Worm (Caenorhabditis elegans) whole organism, young adult: ENCODE results near the gene sec-22.

Experiments used
- B0261.1 ChIP-seq: sonication (generic microtip); optimal IDR thresholded peaks from 2 replicates; lab custom pipeline; 2016; ENCODE audit warnings: mild to moderate bottlenecking, missing genetic modification characterization, moderate library complexity, missing compliant biosample characterization
- Y56A3A.18 ChIP-seq: fragments of 200-800 bp; sonication (Bioruptor generic); IDR thresholded peaks from 2 replicates; pipeline ENCODE4 v1.3.6; 2022; ENCODE audit warnings: missing genetic modification reagents, missing genetic modification characterization, missing compliant biosample characterization
- ama-1 ChIP-seq, 3 experiments: fragments of 150-350 bp in 1 of 3; sonication (generic microtip) in 2 of 3; optimal IDR thresholded peaks; 2 replicates each; lab custom pipeline; 2014 to 2018; ENCODE audit warnings: missing biosample characterization in 2 of 3, missing genetic modification characterization in 2 of 3, missing genetic modification reagents in 2 of 3
- die-1 ChIP-seq: sonication (generic microtip); optimal IDR thresholded peaks from 2 replicates; lab custom pipeline; 2016; ENCODE audit warnings: missing genotype, mild to moderate bottlenecking, missing genetic modification characterization, missing compliant biosample characterization
- efl-1 ChIP-seq: fragments of 150-350 bp; optimal IDR thresholded peaks from 2 replicates; lab custom pipeline; 2014; ENCODE audit warnings: missing biosample characterization, missing genetic modification reagents, missing genetic modification characterization
- him-1 ChIP-seq: sonication (generic microtip); optimal IDR thresholded peaks from 2 replicates; lab custom pipeline; 2016; ENCODE audit warnings: missing genotype, missing genetic modification reagents, missing genetic modification characterization, missing compliant biosample characterization
- hmg-1.2 ChIP-seq: fragments of 200-800 bp; sonication (Bioruptor generic); IDR thresholded peaks from 2 replicates; pipeline ENCODE4 v1.3.6; 2022; ENCODE audit warnings: missing genetic modification reagents, missing genetic modification characterization, missing compliant biosample characterization
- hsf-1 ChIP-seq: fragments of 200-800 bp; sonication (Bioruptor generic); IDR thresholded peaks from 2 replicates; pipeline ENCODE4 v1.3.6; 2022; ENCODE audit warnings: missing genetic modification reagents, missing genetic modification characterization, missing compliant biosample characterization
- let-526 ChIP-seq: fragments of 200-800 bp; sonication (Bioruptor generic); IDR thresholded peaks from 2 replicates; pipeline ENCODE4 v1.3.6; 2022; ENCODE audit warnings: missing genetic modification reagents, missing genetic modification characterization, missing compliant biosample characterization
- lsl-1 ChIP-seq: fragments of 200-800 bp; sonication (Bioruptor generic); optimal IDR thresholded peaks from 2 replicates; lab custom pipeline; 2018; ENCODE audit warnings: mild to moderate bottlenecking, missing genetic modification characterization, moderate library complexity, missing compliant biosample characterization
- nfyb-1 ChIP-seq: fragments of 200-800 bp; sonication (Bioruptor generic); IDR thresholded peaks from 2 replicates; pipeline ENCODE4 v1.3.6; 2022; ENCODE audit warnings: missing genetic modification reagents, missing genetic modification characterization, missing compliant biosample characterization
- nhr-179 ChIP-seq: sonication (generic microtip); optimal IDR thresholded peaks from 2 replicates; lab custom pipeline; 2016; ENCODE audit warnings: mild to moderate bottlenecking, missing genetic modification characterization, missing compliant biosample characterization
- unc-130 ChIP-seq: sonication (generic microtip); optimal IDR thresholded peaks from 2 replicates; lab custom pipeline; 2016; ENCODE audit warnings: missing genetic modification reagents, missing genetic modification characterization, missing compliant biosample characterization
- ztf-22 ChIP-seq: fragments of 200-800 bp; sonication (Bioruptor generic); optimal IDR thresholded peaks from 2 replicates; lab custom pipeline; 2018; ENCODE audit warnings: mild to moderate bottlenecking, missing genetic modification characterization, moderate library complexity, missing compliant biosample characterization

DNA sequence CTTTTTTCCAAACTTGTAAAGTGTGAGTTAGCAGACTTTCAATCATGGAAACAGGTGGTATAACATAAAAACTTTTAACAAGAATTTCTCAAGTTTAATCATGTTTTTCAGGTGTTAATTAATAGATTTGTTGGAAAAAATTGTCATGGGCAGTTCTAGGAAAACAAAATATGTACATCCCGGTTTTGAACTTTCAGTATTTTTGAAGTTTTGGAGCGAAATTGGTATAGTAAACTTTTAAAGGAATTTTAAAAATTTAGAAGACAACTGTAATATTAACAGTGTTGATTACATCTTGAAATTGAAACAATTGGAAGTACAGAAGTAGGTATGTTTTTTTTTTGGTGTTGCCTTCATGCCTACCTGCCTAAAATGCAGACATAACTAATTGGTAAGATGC is 40.7 kb upstream of the sec-22 start:
- TF ChIP-seq ztf-22 (GFP tag; lab: Kevin White, UChicago) (no peak), lsl-1 (GFP tag; lab: Kevin White, UChicago) (no peak), nhr-179 (tag; lab: Kevin White, UChicago) (no peak), nfyb-1 (GFP tag; lab: Robert Waterston, UW) (no peak), die-1 (tag; lab: Kevin White, UChicago) (no peak), unc-130 (GFP tag; lab: Kevin White, UChicago) (no peak), ama-1 (optimal IDR thresholded peaks at IDR 0.05; lab: Kevin White, UChicago) (no peak), ama-1 (GFP tag; optimal IDR thresholded peaks at IDR 0.05; lab: Kevin White, UChicago) (no peak), Y56A3A.18 (GFP tag; lab: Robert Waterston, UW) (no peak), hmg-1.2 (GFP tag; lab: Robert Waterston, UW) (no peak), let-526 (no peak), B0261.1 (tag; lab: Kevin White, UChicago) (no peak), him-1 (no peak), hsf-1 (GFP tag; lab: Robert Waterston, UW) (no peak), efl-1 (no peak)
